Fruit fly (Drosophila melanogaster) whole organism, embryonic: ENCODE results near the gene Fer2LCH.

Experiments used
- Ada2b ChIP-seq: fragments of 200-800 bp; sonication (Bioruptor generic); IDR thresholded peaks from 2 replicates; pipeline ENCODE4 v1.3.6; 2022; ENCODE audit warnings: missing biosample characterization, missing genetic modification characterization
- CG10147 ChIP-seq: fragments of 200-800 bp; sonication (Bioruptor generic); optimal IDR thresholded peaks from 2 replicates; lab custom pipeline; 2019; ENCODE audit warnings: missing biosample characterization, mild to moderate bottlenecking, missing genetic modification characterization, moderate library complexity
- CG10267 ChIP-seq: fragments of 200-800 bp; sonication (Bioruptor generic); optimal IDR thresholded peaks from 2 replicates; lab custom pipeline; 2018; ENCODE audit warnings: missing biosample characterization, mild to moderate bottlenecking, missing genetic modification characterization, moderate library complexity
- CG10565 ChIP-seq: fragments of 200-800 bp; sonication (Bioruptor generic); optimal IDR thresholded peaks from 3 replicates; lab custom pipeline; 2016; ENCODE audit warnings: missing biosample characterization, mild to moderate bottlenecking, missing genetic modification characterization
- CG11504 ChIP-seq: fragments of 200-800 bp; sonication (Bioruptor generic); optimal IDR thresholded peaks from 3 replicates; lab custom pipeline; 2019; ENCODE audit warnings: missing biosample characterization, mild to moderate bottlenecking, missing genetic modification characterization, moderate library complexity
- CG12071 ChIP-seq: fragments of 200-800 bp; sonication (Bioruptor generic); optimal IDR thresholded peaks from 3 replicates; lab custom pipeline; 2018; ENCODE audit warnings: missing biosample characterization, mild to moderate bottlenecking, missing genetic modification characterization
- CG12219 ChIP-seq: fragments of 200-800 bp; sonication (Bioruptor generic); optimal IDR thresholded peaks from 3 replicates; lab custom pipeline; 2018; ENCODE audit warnings: missing biosample characterization, mild to moderate bottlenecking, missing genetic modification characterization
- CG13424 ChIP-seq: fragments of 200-800 bp; sonication (Bioruptor generic); optimal IDR thresholded peaks from 2 replicates; lab custom pipeline; 2019; ENCODE audit warnings: missing biosample characterization, mild to moderate bottlenecking, missing genetic modification characterization, moderate library complexity
- CG16779 ChIP-seq: fragments of 200-800 bp; sonication (Bioruptor generic); IDR thresholded peaks from 2 replicates; pipeline ENCODE4 v1.3.6; 2022; ENCODE audit warnings: missing biosample characterization, missing genetic modification characterization
- CG17568 ChIP-seq: fragments of 200-800 bp; sonication (Bioruptor generic); optimal IDR thresholded peaks from 2 replicates; lab custom pipeline; 2018; ENCODE audit warnings: missing biosample characterization, mild to moderate bottlenecking, missing genetic modification characterization, moderate library complexity
- CG17612 ChIP-seq: fragments of 200-800 bp; sonication (Bioruptor generic); IDR thresholded peaks from 2 replicates; pipeline ENCODE4 v1.3.6; 2022; ENCODE audit warnings: missing biosample characterization, missing genetic modification characterization
- CG1792 ChIP-seq: fragments of 200-800 bp; sonication (Bioruptor generic); optimal IDR thresholded peaks from 2 replicates; lab custom pipeline; 2016; ENCODE audit warnings: missing biosample characterization, missing genetic modification characterization
- CG2116 ChIP-seq: fragments of 200-800 bp; sonication (Bioruptor generic); optimal IDR thresholded peaks from 3 replicates; lab custom pipeline; 2018; ENCODE audit warnings: missing biosample characterization, mild to moderate bottlenecking, missing genetic modification characterization
- CG2202 ChIP-seq: fragments of 200-800 bp; sonication (Bioruptor generic); optimal IDR thresholded peaks from 2 replicates; lab custom pipeline; 2018; ENCODE audit warnings: missing biosample characterization, mild to moderate bottlenecking, missing genetic modification characterization
- CG2712 ChIP-seq: fragments of 200-800 bp; optimal IDR thresholded peaks from 3 replicates; lab custom pipeline; 2019; ENCODE audit warnings: missing biosample characterization, mild to moderate bottlenecking, missing genetic modification characterization, moderate library complexity
- CG4617 ChIP-seq: fragments of 200-800 bp; sonication (Bioruptor generic); optimal IDR thresholded peaks from 3 replicates; lab custom pipeline; 2016; ENCODE audit warnings: missing biosample characterization, missing genetic modification characterization, borderline replicate concordance
- CG4820 ChIP-seq: fragments of 200-800 bp; sonication (Bioruptor generic); optimal IDR thresholded peaks from 3 replicates; lab custom pipeline; 2016; ENCODE audit warnings: missing biosample characterization, missing genetic modification characterization
- CG7963 ChIP-seq: fragments of 200-800 bp; sonication (Bioruptor generic); IDR thresholded peaks from 3 replicates; pipeline ENCODE4 v1.3.6; 2022; ENCODE audit warnings: missing biosample characterization, missing genetic modification characterization; ENCODE audit not compliant: partially characterized antibody
- CG8478 ChIP-seq: fragments of >200 bp; optimal IDR thresholded peaks from 2 replicates; lab custom pipeline; 2018
- CG9817 ChIP-seq: fragments of 200-800 bp; sonication (Bioruptor generic); optimal IDR thresholded peaks from 2 replicates; lab custom pipeline; 2018; ENCODE audit warnings: missing biosample characterization, mild to moderate bottlenecking, missing genetic modification characterization, moderate library complexity
- CTCF ChIP-seq: fragments of 200-800 bp; sonication (Bioruptor generic); optimal IDR thresholded peaks from 2 replicates; lab custom pipeline; 2017; ENCODE audit warnings: missing biosample characterization, mild to moderate bottlenecking, missing genetic modification characterization, moderate library complexity
- D ChIP-seq, 2 experiments: fragments of 200-800 bp in 1 of 2; fragments of >200 bp in 1 of 2; sonication (Bioruptor generic) in 1 of 2; optimal IDR thresholded peaks; 2 replicates in 1 of 2; 3 replicates in 1 of 2; lab custom pipeline; 2017; ENCODE audit warnings: mild to moderate bottlenecking in 1 of 2, missing biosample characterization in 1 of 2, missing genetic modification characterization in 1 of 2, missing genetic modification reagents in 1 of 2
- Dbx ChIP-seq: fragments of 200-800 bp; sonication (Bioruptor generic); IDR thresholded peaks from 3 replicates; pipeline ENCODE4 v1.3.6; 2022; ENCODE audit warnings: missing biosample characterization, missing genetic modification characterization
- Doc2 ChIP-seq: fragments of 200-800 bp; sonication (Bioruptor generic); IDR thresholded peaks from 2 replicates; pipeline ENCODE4 v1.3.6; 2022; ENCODE audit warnings: missing biosample characterization, missing genetic modification characterization
- HHEX ChIP-seq: fragments of 200-800 bp; sonication (Bioruptor generic); optimal IDR thresholded peaks from 3 replicates; lab custom pipeline; 2017; ENCODE audit warnings: missing biosample characterization, mild to moderate bottlenecking, missing genetic modification characterization, missing genetic modification reagents
- Max ChIP-seq: fragments of 200-800 bp; sonication (Bioruptor generic); optimal IDR thresholded peaks from 2 replicates; lab custom pipeline; 2016; ENCODE audit warnings: missing biosample characterization, mild to moderate bottlenecking, missing genetic modification characterization
- Nf-YC ChIP-seq: fragments of 200-800 bp; optimal IDR thresholded peaks from 3 replicates; lab custom pipeline; 2019; ENCODE audit warnings: missing biosample characterization, mild to moderate bottlenecking, missing genetic modification characterization, moderate library complexity
- Oli ChIP-seq: fragments of 200-800 bp; sonication (Bioruptor generic); optimal IDR thresholded peaks from 2 replicates; lab custom pipeline; 2018; ENCODE audit warnings: missing biosample characterization, mild to moderate bottlenecking, missing genetic modification characterization, moderate library complexity
- PHDP ChIP-seq: fragments of 200-800 bp; sonication (Bioruptor generic); optimal IDR thresholded peaks from 3 replicates; lab custom pipeline; 2018; ENCODE audit warnings: missing biosample characterization, mild to moderate bottlenecking, missing genetic modification characterization, moderate library complexity
- Ptx1 ChIP-seq: fragments of 200-800 bp; sonication (Bioruptor generic); IDR thresholded peaks from 2 replicates; pipeline ENCODE4 v1.3.6; 2022; ENCODE audit warnings: missing biosample characterization, missing genetic modification characterization
- Sry-β ChIP-seq: fragments of 200-800 bp; sonication (Bioruptor generic); optimal IDR thresholded peaks from 2 replicates; lab custom pipeline; 2018; ENCODE audit warnings: missing biosample characterization, mild to moderate bottlenecking, missing genetic modification characterization, moderate library complexity
- ac ChIP-seq: fragments of 200-800 bp; sonication (Bioruptor generic); optimal IDR thresholded peaks from 3 replicates; lab custom pipeline; 2017; ENCODE audit warnings: missing biosample characterization, mild to moderate bottlenecking, missing genetic modification characterization
- cad ChIP-seq: fragments of >200 bp; optimal IDR thresholded peaks from 2 replicates; lab custom pipeline; 2017; ENCODE audit warnings: missing biosample characterization, missing genetic modification characterization
- cg ChIP-seq: fragments of 200-800 bp; sonication (Bioruptor generic); optimal IDR thresholded peaks from 3 replicates; lab custom pipeline; 2019; ENCODE audit warnings: missing biosample characterization, mild to moderate bottlenecking, missing genetic modification characterization, moderate library complexity
- crc ChIP-seq: fragments of 200-800 bp; sonication (Bioruptor generic); optimal IDR thresholded peaks from 2 replicates; lab custom pipeline; 2016; ENCODE audit warnings: missing biosample characterization, missing genetic modification characterization
- cwo ChIP-seq: fragments of 200-800 bp; sonication (Bioruptor generic); optimal IDR thresholded peaks from 3 replicates; lab custom pipeline; 2017; ENCODE audit warnings: missing biosample characterization, missing genetic modification characterization, mild to moderate bottlenecking, moderate library complexity, missing genetic modification reagents
- dati ChIP-seq: fragments of 200-800 bp; sonication (Bioruptor generic); IDR thresholded peaks from 2 replicates; pipeline ENCODE4 v1.3.6; 2022; ENCODE audit warnings: missing biosample characterization, missing genetic modification characterization
- ewg ChIP-seq: fragments of 200-800 bp; sonication (Bioruptor generic); optimal IDR thresholded peaks from 3 replicates; lab custom pipeline; 2017; ENCODE audit warnings: mild to moderate bottlenecking, missing biosample characterization, missing genetic modification reagents, missing genetic modification characterization
- gem ChIP-seq: fragments of 200-800 bp; sonication (Bioruptor generic); optimal IDR thresholded peaks from 2 replicates; lab custom pipeline; 2019; ENCODE audit warnings: missing biosample characterization, mild to moderate bottlenecking, missing genetic modification characterization, moderate library complexity
- gsb-n ChIP-seq: fragments of 200-800 bp; sonication (Bioruptor generic); optimal IDR thresholded peaks from 3 replicates; lab custom pipeline; 2018; ENCODE audit warnings: missing biosample characterization, mild to moderate bottlenecking, missing genetic modification characterization
- hbn ChIP-seq: fragments of 200-800 bp; sonication (Bioruptor generic); IDR thresholded peaks from 2 replicates; pipeline ENCODE4 v1.3.6; 2022; ENCODE audit warnings: missing biosample characterization, missing genetic modification characterization; ENCODE audit not compliant: partially characterized antibody
- jigr1 ChIP-seq: fragments of 200-800 bp; sonication (Bioruptor generic); IDR thresholded peaks from 3 replicates; pipeline ENCODE4 v1.3.6; 2022; ENCODE audit warnings: missing biosample characterization, missing genetic modification characterization
- klu ChIP-seq: fragments of 200-800 bp; sonication (Bioruptor generic); IDR thresholded peaks from 2 replicates; pipeline ENCODE4 v1.3.6; 2022; ENCODE audit warnings: missing biosample characterization, missing genetic modification characterization
- mam ChIP-seq: fragments of 200-800 bp; sonication (Bioruptor generic); optimal IDR thresholded peaks from 3 replicates; lab custom pipeline; 2016; ENCODE audit warnings: missing biosample characterization, missing genetic modification characterization
- rib ChIP-seq: fragments of 200-800 bp; sonication (Bioruptor generic); IDR thresholded peaks from 2 replicates; pipeline ENCODE4 v1.3.6; 2022; ENCODE audit warnings: missing biosample characterization, missing genetic modification characterization
- salm ChIP-seq: fragments of 200-800 bp; sonication (Bioruptor generic); optimal IDR thresholded peaks from 2 replicates; lab custom pipeline; 2018; ENCODE audit warnings: missing biosample characterization, mild to moderate bottlenecking, missing genetic modification characterization
- sd ChIP-seq: fragments of 200-800 bp; sonication (Bioruptor generic); optimal IDR thresholded peaks from 3 replicates; lab custom pipeline; 2018; ENCODE audit warnings: missing biosample characterization, mild to moderate bottlenecking, missing genetic modification characterization, moderate library complexity
- so ChIP-seq: fragments of 200-800 bp; sonication (Bioruptor generic); IDR thresholded peaks from 3 replicates; pipeline ENCODE4 v1.3.6; 2022; ENCODE audit warnings: missing biosample characterization, missing genetic modification characterization
- unpg ChIP-seq: fragments of 200-800 bp; sonication (Bioruptor generic); optimal IDR thresholded peaks from 3 replicates; lab custom pipeline; 2018; ENCODE audit warnings: missing biosample characterization, mild to moderate bottlenecking, missing genetic modification characterization, moderate library complexity
- vvl ChIP-seq: fragments of 200-800 bp; sonication (Bioruptor generic); IDR thresholded peaks from 2 replicates; pipeline ENCODE4 v1.3.6; 2022; ENCODE audit warnings: missing biosample characterization, missing genetic modification characterization
- wek ChIP-seq: fragments of 200-800 bp; sonication (Bioruptor generic); optimal IDR thresholded peaks from 3 replicates; lab custom pipeline; 2018; ENCODE audit warnings: missing biosample characterization, mild to moderate bottlenecking, missing genetic modification characterization, moderate library complexity

Fer2LCH gene

dm6 chr3R:30413795-30414194 is 26.2 kb downstream of the Fer2LCH start (continued):
- TF ChIP-seq Ptx1 (GFP tag; lab: Robert Waterston, UW) (peak; percentile 59), CG2202 (tag; lab: Kevin White, UChicago) (peak; percentile 31), so (GFP tag; lab: Robert Waterston, UW) (peak; percentile 56; the same call in 1 of the 3 replicates), Max (no peak), cwo (GFP tag; lab: Kevin White, UChicago) (peak; percentile 27), CG8478 (lab: Kevin White, UChicago) (no peak), CG11504 (peak; percentile 71), CG4617 (no peak), mam (GFP tag; lab: Kevin White, UChicago) (peak; percentile 46), ewg (GFP tag; lab: Kevin White, UChicago) (peak; percentile 43), CG16779 (GFP tag; lab: Robert Waterston, UW) (no peak), CG17612 (GFP tag; lab: Robert Waterston, UW) (peak; percentile 39; the same call in 1 of the 2 replicates), Dbx (GFP tag; lab: Robert Waterston, UW) (no peak), CG12219 (GFP tag; lab: Kevin White, UChicago) (peak; percentile 54), CG10267 (tag; lab: Kevin White, UChicago) (peak; percentile 46), CG4820 (GFP tag; lab: Kevin White, UChicago) (peak; percentile 59), vvl (GFP tag; lab: Robert Waterston, UW) (peak; percentile 83), CG17568 (no peak), Oli (peak; percentile 61), gem (peak; percentile 70), crc (GFP tag; lab: Kevin White, UChicago) (no peak), CG12071 (GFP tag; lab: Kevin White, UChicago) (peak; percentile 40), dati (GFP tag; lab: Robert Waterston, UW) (no peak), sd (tag; lab: Kevin White, UChicago) (no peak), Doc2 (GFP tag; lab: Robert Waterston, UW) (no peak), jigr1 (GFP tag; lab: Robert Waterston, UW) (no peak), CG10565 (GFP tag; lab: Kevin White, UChicago) (no peak), gsb-n (tag; lab: Kevin White, UChicago) (peak; percentile 47), Sry-β (GFP tag; lab: Kevin White, UChicago) (no peak), Nf-YC (tag; lab: Kevin White, UChicago) (no peak), rib (GFP tag; lab: Robert Waterston, UW) (no peak), klu (no peak), unpg (GFP tag; lab: Kevin White, UChicago) (peak; percentile 72), HHEX (GFP tag; lab: Kevin White, UChicago) (peak; percentile 28), ac (GFP tag; lab: Kevin White, UChicago) (no peak), wek (GFP tag; lab: Kevin White, UChicago) (no peak), salm (no peak), hbn (no peak), CTCF (GFP tag; lab: Kevin White, UChicago) (peak; percentile 2), CG10147 (peak; percentile 9), CG13424 (peak; percentile 41), CG2116 (GFP tag; lab: Kevin White, UChicago) (no peak), CG9817 (tag; lab: Kevin White, UChicago) (no peak), PHDP (tag; lab: Kevin White, UChicago) (peak; percentile 58), CG7963 (GFP tag; lab: Robert Waterston, UW) (no peak), CG2712 (tag; lab: Kevin White, UChicago) (peak; percentile 64), CG1792 (GFP tag; lab: Kevin White, UChicago) (peak; percentile 8), cg (no peak), D (optimal IDR thresholded peaks at IDR 0.05; lab: Kevin White, UChicago) (no peak), D (GFP tag; optimal IDR thresholded peaks at IDR 0.05; lab: Kevin White, UChicago) (peak; percentile 59), Ada2b (GFP tag; lab: Robert Waterston, UW) (peak; percentile 38; the same call in 1 of the 2 replicates), cad (GFP tag; lab: Kevin White, UChicago) (no peak)
